Worm (Caenorhabditis elegans) whole organism, L1 larva: Measurements from ENCODE around the gene ZK856.18.

Experiments used
- Y116A8C.19 ChIP-seq: sonication (generic microtip); optimal IDR thresholded peaks from 2 replicates; lab custom pipeline; 2016; ENCODE audit warnings: missing compliant biosample characterization, missing genetic modification characterization, borderline replicate concordance
- alr-1 ChIP-seq: fragments of 200-800 bp; sonication (Bioruptor generic); optimal IDR thresholded peaks from 2 replicates; lab custom pipeline; 2018; ENCODE audit warnings: borderline replicate concordance, mild to moderate bottlenecking, missing genetic modification characterization, missing compliant biosample characterization
- aly-2 ChIP-seq: fragments of 150-350 bp; optimal IDR thresholded peaks from 2 replicates; lab custom pipeline; 2014; ENCODE audit warnings: missing biosample characterization, missing genetic modification characterization
- ceh-63 ChIP-seq: fragments of 200-800 bp; sonication (Bioruptor generic); optimal IDR thresholded peaks from 2 replicates; lab custom pipeline; 2018; ENCODE audit warnings: mild to moderate bottlenecking, missing genetic modification characterization, missing compliant biosample characterization
- ceh-8 ChIP-seq: fragments of 200-800 bp; sonication (Bioruptor generic); optimal IDR thresholded peaks from 2 replicates; lab custom pipeline; 2018; ENCODE audit warnings: mild to moderate bottlenecking, missing genetic modification characterization, moderate library complexity, missing compliant biosample characterization
- dpl-1 ChIP-seq, 3 experiments: fragments of 150-350 bp in 2 of 3; sonication (generic microtip) in 1 of 3; optimal IDR thresholded peaks; 2 replicates each; lab custom pipeline; 2014 to 2017; ENCODE audit warnings: missing biosample characterization in 3 of 3, missing genetic modification characterization in 3 of 3, missing genetic modification reagents in 3 of 3
- efl-1 ChIP-seq, 4 experiments: fragments of 150-350 bp; optimal IDR thresholded peaks in 3 of 4; peaks in 1 of 4; 1 replicate in 1 of 4; 2 replicates in 3 of 4; lab custom pipeline; 2014; ENCODE audit warnings: missing biosample characterization in 2 of 4, missing genetic modification characterization in 2 of 4, missing genetic modification reagents in 2 of 4
- egl-13 ChIP-seq: sonication (generic microtip); optimal IDR thresholded peaks from 2 replicates; lab custom pipeline; 2016; ENCODE audit warnings: missing genotype, missing genetic modification reagents, missing genetic modification characterization, missing compliant biosample characterization
- elt-2 ChIP-seq: sonication (generic microtip); optimal IDR thresholded peaks from 2 replicates; lab custom pipeline; 2016; ENCODE audit warnings: missing genetic modification characterization, mild to moderate bottlenecking, inconsistent platforms, missing compliant biosample characterization, missing genetic modification reagents
- fkh-4 ChIP-seq: sonication (generic microtip); optimal IDR thresholded peaks from 2 replicates; lab custom pipeline; 2016; ENCODE audit warnings: missing compliant biosample characterization, missing genetic modification characterization, borderline replicate concordance
- fos-1 ChIP-seq: fragments of 150-350 bp; optimal IDR thresholded peaks from 2 replicates; lab custom pipeline; 2014; ENCODE audit warnings: missing biosample characterization, missing genetic modification characterization
- grh-1 ChIP-seq: fragments of 200-800 bp; sonication (Bioruptor generic); IDR thresholded peaks from 2 replicates; pipeline ENCODE4 v1.3.6; 2022; ENCODE audit warnings: missing genetic modification reagents, missing genetic modification characterization, missing compliant biosample characterization
- hpl-2 ChIP-seq: fragments of 150-350 bp; optimal IDR thresholded peaks from 2 replicates; lab custom pipeline; 2014; ENCODE audit warnings: missing biosample characterization, missing genetic modification reagents, missing genetic modification characterization
- isw-1 ChIP-seq: fragments of 200-800 bp; sonication (Bioruptor generic); IDR thresholded peaks from 2 replicates; pipeline ENCODE4 v1.3.6; 2022; ENCODE audit warnings: missing genetic modification characterization, missing compliant biosample characterization
- jun-1 ChIP-seq: fragments of 150-350 bp; optimal IDR thresholded peaks from 2 replicates; lab custom pipeline; 2014; ENCODE audit warnings: missing biosample characterization, missing genetic modification reagents, missing genetic modification characterization
- lin-14 ChIP-seq: fragments of 200-800 bp; sonication (Bioruptor generic); optimal IDR thresholded peaks from 2 replicates; lab custom pipeline; 2018; ENCODE audit warnings: mild to moderate bottlenecking, missing genetic modification characterization, moderate library complexity, missing compliant biosample characterization
- lin-39 ChIP-seq: fragments of 150-350 bp; optimal IDR thresholded peaks from 2 replicates; lab custom pipeline; 2014; ENCODE audit warnings: missing biosample characterization, missing genetic modification reagents, missing genetic modification characterization
- mab-9 ChIP-seq: fragments of 200-800 bp; sonication (Bioruptor generic); IDR thresholded peaks from 2 replicates; pipeline ENCODE4 v1.3.6; 2022; ENCODE audit warnings: missing genetic modification reagents, missing genetic modification characterization, missing compliant biosample characterization
- mep-1 ChIP-seq: fragments of 150-350 bp; optimal IDR thresholded peaks from 2 replicates; lab custom pipeline; 2014; ENCODE audit warnings: missing biosample characterization, missing genetic modification characterization
- nhr-11 ChIP-seq: fragments of 150-350 bp; optimal IDR thresholded peaks from 2 replicates; lab custom pipeline; 2014; ENCODE audit warnings: missing biosample characterization, missing genetic modification characterization
- nhr-71 ChIP-seq: sonication (generic microtip); optimal IDR thresholded peaks from 2 replicates; lab custom pipeline; 2016; ENCODE audit warnings: mild to moderate bottlenecking, missing genetic modification characterization, moderate library complexity, missing compliant biosample characterization
- nhr-76 ChIP-seq: sonication (generic microtip); optimal IDR thresholded peaks from 2 replicates; lab custom pipeline; 2017; ENCODE audit warnings: missing biosample characterization, missing genetic modification characterization
- nhr-84 ChIP-seq: sonication (generic microtip); optimal IDR thresholded peaks from 2 replicates; lab custom pipeline; 2017; ENCODE audit warnings: missing biosample characterization, missing genetic modification characterization
- nhr-85 ChIP-seq: sonication (generic microtip); peaks from one replicate; lab custom pipeline; 2016; ENCODE audit warnings: missing genetic modification characterization, inconsistent platforms, missing compliant biosample characterization
- pqm-1 ChIP-seq: sonication (generic microtip); optimal IDR thresholded peaks from 3 replicates; lab custom pipeline; 2017; ENCODE audit warnings: missing biosample characterization, missing genetic modification characterization
- rnt-1 ChIP-seq: sonication (generic microtip); optimal IDR thresholded peaks from 2 replicates; lab custom pipeline; 2016; ENCODE audit warnings: mild to moderate bottlenecking, missing genetic modification characterization, moderate library complexity, missing compliant biosample characterization
- snpc-4 ChIP-seq: fragments of 150-350 bp; optimal IDR thresholded peaks from 2 replicates; lab custom pipeline; 2014; ENCODE audit warnings: missing biosample characterization, missing genetic modification characterization
- snu-23 ChIP-seq: sonication (generic microtip); optimal IDR thresholded peaks from 2 replicates; lab custom pipeline; 2016; ENCODE audit warnings: missing genetic modification characterization, missing compliant biosample characterization
- tlp-1 ChIP-seq: fragments of 150-350 bp; optimal IDR thresholded peaks from 2 replicates; lab custom pipeline; 2014; ENCODE audit warnings: missing biosample characterization, missing genetic modification characterization
- unc-130 ChIP-seq: fragments of 150-350 bp; optimal IDR thresholded peaks from 2 replicates; lab custom pipeline; 2017; ENCODE audit warnings: missing biosample characterization, missing genetic modification characterization, inconsistent platforms
- unc-62 ChIP-seq: fragments of 150-350 bp; optimal IDR thresholded peaks from 2 replicates; lab custom pipeline; 2014; ENCODE audit warnings: missing biosample characterization, missing genetic modification reagents, missing genetic modification characterization
- unc-86 ChIP-seq: sonication (generic microtip); optimal IDR thresholded peaks from 2 replicates; lab custom pipeline; 2016; ENCODE audit warnings: missing genetic modification characterization, missing compliant biosample characterization
- unc-98 ChIP-seq: fragments of 200-800 bp; sonication (Bioruptor generic); IDR thresholded peaks from 2 replicates; pipeline ENCODE4 v1.3.6; 2022; ENCODE audit warnings: missing genetic modification characterization, missing compliant biosample characterization
- vab-15 ChIP-seq: sonication (generic microtip); optimal IDR thresholded peaks from 2 replicates; lab custom pipeline; 2017; ENCODE audit warnings: missing genotype, mild to moderate bottlenecking, missing genetic modification characterization, missing compliant biosample characterization
- zag-1 ChIP-seq: fragments of 150-350 bp; optimal IDR thresholded peaks from 2 replicates; lab custom pipeline; 2014; ENCODE audit warnings: missing biosample characterization, missing genetic modification characterization

The ZK856.18 gene

DNA sequence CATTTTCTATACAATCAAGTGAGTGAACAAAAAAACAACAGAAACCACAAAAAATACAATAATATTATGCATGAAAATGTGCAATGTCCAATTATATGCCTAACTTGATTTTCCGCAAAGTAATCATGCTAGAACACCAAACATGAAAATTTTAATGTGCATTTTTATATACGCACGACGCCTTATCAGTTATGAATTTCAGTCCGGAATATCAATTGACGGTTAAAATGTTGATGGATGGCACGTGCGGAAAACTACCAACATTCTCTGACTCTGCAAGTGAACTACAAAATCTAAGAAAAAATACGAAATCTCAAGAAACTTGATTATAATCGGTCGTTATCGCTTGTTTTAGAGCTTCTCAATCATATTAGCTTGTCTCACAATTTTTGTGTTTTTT is 25.8 kb downstream of the ZK856.18 start:
- TF ChIP-seq elt-2 (tag; lab: Kevin White, UChicago) (peak; percentile 65), efl-1 (optimal IDR thresholded peaks at IDR 0.05; lab: Kevin White, UChicago) (no peak), efl-1 (GFP tag; optimal IDR thresholded peaks at IDR 0.05 in 1 of 2; lab: Kevin White, UChicago) (no peak)

DNA sequence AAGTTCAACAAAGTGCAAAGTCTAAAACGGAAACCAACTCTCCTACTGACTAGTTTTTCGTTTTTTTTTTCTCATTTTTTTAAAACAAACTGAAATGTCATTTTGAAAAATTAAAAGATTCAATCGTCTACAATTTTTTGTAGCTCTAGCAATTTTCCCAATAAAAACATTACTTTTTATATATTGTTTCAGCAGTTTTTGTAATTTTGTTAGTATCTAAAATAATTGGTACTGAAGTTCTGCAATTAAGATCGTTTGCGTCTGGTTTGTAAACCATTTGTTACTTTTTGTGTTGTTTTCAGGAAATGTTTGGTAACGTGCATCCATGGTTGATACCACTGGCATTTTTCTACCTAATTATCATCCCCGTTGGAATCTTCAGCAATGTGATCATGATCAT is 27.3 kb downstream of the ZK856.18 start, which contains the start of gene srsx-30:
Gene srsx-30 (plus strand): TSS at position 301 of the 400 bp plus-strand sequence.
- no peak for TF ChIP-seq egl-13 (tag; lab: Kevin White, UChicago)
- no peak for TF ChIP-seq mab-9 (GFP tag; lab: Robert Waterston, UW)

ce11 chrV:10154698-10155097 is 31.1 kb downstream of the ZK856.18 start, which contains the start of gene srsx-29:
srsx-29 (plus strand) TSS chrV:10154998.
- TF ChIP-seq unc-62 (no peak), tlp-1 (tag; lab: Kevin White, UChicago) (no peak), snpc-4 (tag; lab: Kevin White, UChicago) (no peak), fkh-4 (tag; lab: Kevin White, UChicago) (no peak), nhr-85 (no peak), unc-98 (no peak), aly-2 (tag; lab: Kevin White, UChicago) (no peak), lin-14 (no peak), lin-39 (tag; lab: Kevin White, UChicago) (no peak), snu-23 (GFP tag; lab: Kevin White, UChicago) (no peak), nhr-84 (tag; lab: Kevin White, UChicago) (no peak), Y116A8C.19 (tag; lab: Kevin White, UChicago) (no peak), mab-9 (GFP tag; lab: Robert Waterston, UW) (no peak), hpl-2 (GFP tag; lab: Kevin White, UChicago) (no peak), fos-1 (tag; lab: Kevin White, UChicago) (no peak)
- TF ChIP-seq, all 84 proteins: peak for 0

DNA sequence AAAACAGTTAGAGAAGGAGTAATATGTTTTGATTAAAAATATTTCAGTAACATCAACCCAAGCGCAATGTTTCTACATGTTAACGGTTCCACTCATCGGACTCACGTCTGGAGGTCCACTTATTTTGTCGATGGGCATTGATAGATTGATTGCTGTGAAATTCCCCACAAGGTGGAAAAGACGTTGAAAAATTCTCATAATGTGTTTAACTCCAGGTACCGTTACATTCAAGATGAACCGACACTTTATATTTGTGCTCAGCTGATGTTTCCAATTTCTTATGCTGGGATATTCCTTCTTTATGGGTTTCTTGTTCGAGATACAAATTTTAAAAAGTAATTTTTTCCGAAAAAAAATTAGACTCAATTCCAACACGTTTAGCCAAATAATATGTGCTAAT is 32.7 kb downstream of the ZK856.18 start:
- no peak for TF ChIP-seq Y116A8C.19 (tag; lab: Kevin White, UChicago)
- no peak for TF ChIP-seq mep-1
- TF ChIP-seq jun-1 = no peak
- TF ChIP-seq vab-15 (tag; lab: Kevin White, UChicago) = no peak
- no peak for TF ChIP-seq elt-2 (tag; lab: Kevin White, UChicago)
- TF ChIP-seq mab-9 (GFP tag; lab: Robert Waterston, UW) = no peak
- no peak for TF ChIP-seq zag-1 (tag; lab: Kevin White, UChicago)
- TF ChIP-seq nhr-71 (tag; lab: Kevin White, UChicago) = no peak
- no peak for TF ChIP-seq isw-1 (GFP tag; lab: Robert Waterston, UW)
- no peak for TF ChIP-seq lin-39 (tag; lab: Kevin White, UChicago)
- TF ChIP-seq dpl-1 (GFP tag; optimal IDR thresholded peaks at IDR 0.05; lab: Kevin White, UChicago) = no peak
- no peak for TF ChIP-seq egl-13 (tag; lab: Kevin White, UChicago)
- no peak for TF ChIP-seq alr-1 (tag; lab: Kevin White, UChicago)
- TF ChIP-seq nhr-76 (tag; lab: Kevin White, UChicago) = no peak
- TF ChIP-seq, all 84 proteins: peak for 0

- TF ChIP-seq vab-15 (tag; lab: Kevin White, UChicago) (no peak), egl-13 (tag; lab: Kevin White, UChicago) (no peak), unc-130 (tag; lab: Kevin White, UChicago) (no peak), grh-1 (GFP tag; lab: Robert Waterston, UW) (no peak), ceh-63 (no peak), nhr-11 (no peak), pqm-1 (no peak), unc-86 (tag; lab: Kevin White, UChicago) (no peak), alr-1 (tag; lab: Kevin White, UChicago) (no peak), isw-1 (GFP tag; lab: Robert Waterston, UW) (no peak), ceh-8 (GFP tag; lab: Kevin White, UChicago) (no peak), rnt-1 (tag; lab: Kevin White, UChicago) (no peak)
These were observed 33.5 kb downstream of the ZK856.18 start, which contains the start of gene srsx-28 for ce11 chrV:10152278-10152677. srsx-28 (plus strand) TSS chrV:10152578.
